Worm (Caenorhabditis elegans): ENCODE results near the gene D1053.3.
A peak's percentile ranks its signal among the peaks of the same experiment; 100 is the strongest.

The D1053.3 gene

ce11 chrX:11727761-11728160, 9.2 kb downstream of the D1053.3 start, which contains the start of the genes gst-42 and D1053.2:
gst-42 (minus strand) TSS chrX:11727936.
D1053.2 (plus strand) TSS chrX:11728151.
- TF ChIP-seq W03F9.2 (tag; optimal IDR thresholded peaks at IDR 0.05), result peak; percentile 20
- no peak for TF ChIP-seq him-1 (tag; optimal IDR thresholded peaks at IDR 0.05)

- TF ChIP-seq dao-5 (tag; optimal IDR thresholded peaks at IDR 0.05), result no peak
- TF ChIP-seq him-1 (tag; optimal IDR thresholded peaks at IDR 0.05), result no peak
- no peak for TF ChIP-seq W03F9.2 (tag; optimal IDR thresholded peaks at IDR 0.05)
Measured at ce11 chrX:11726450-11726849, 10.5 kb downstream of the D1053.3 start.

ce11 chrX:11725646-11726045, 11.3 kb downstream of the D1053.3 start:
- TF ChIP-seq W03F9.2 (tag; optimal IDR thresholded peaks at IDR 0.05), result no peak
- no peak for TF ChIP-seq him-1 (tag; optimal IDR thresholded peaks at IDR 0.05)
- no peak for TF ChIP-seq dao-5 (tag; optimal IDR thresholded peaks at IDR 0.05)

- TF ChIP-seq dao-5 (tag; optimal IDR thresholded peaks at IDR 0.05) (no peak), W03F9.2 (tag; optimal IDR thresholded peaks at IDR 0.05) (no peak), him-1 (tag; optimal IDR thresholded peaks at IDR 0.05) (no peak)
Measured at ce11 chrX:11723781-11724201, 13.2 kb downstream of the D1053.3 start, which contains the start of gene D1053.4. D1053.4 (minus strand) TSS chrX:11723800.

ce11 chrX:11720058-11720457, 16.9 kb downstream of the D1053.3 start:
- TF ChIP-seq him-1 (tag; optimal IDR thresholded peaks at IDR 0.05) (no peak), W03F9.2 (tag; optimal IDR thresholded peaks at IDR 0.05) (no peak), dao-5 (tag; optimal IDR thresholded peaks at IDR 0.05) (no peak)

- TF ChIP-seq him-1 (tag; optimal IDR thresholded peaks at IDR 0.05) (no peak), dao-5 (tag; optimal IDR thresholded peaks at IDR 0.05) (no peak), W03F9.2 (tag; optimal IDR thresholded peaks at IDR 0.05) (no peak)
Measured at ce11 chrX:11718751-11719150, 18.2 kb downstream of the D1053.3 start.

- TF ChIP-seq W03F9.2 (tag; optimal IDR thresholded peaks at IDR 0.05) (no peak), him-1 (tag; optimal IDR thresholded peaks at IDR 0.05) (no peak), dao-5 (tag; optimal IDR thresholded peaks at IDR 0.05) (no peak)
Measured at ce11 chrX:11716463-11716960, 20.4 kb downstream of the D1053.3 start, which contains the start of gene C44C10.9. C44C10.9 (minus strand) TSS chrX:11716513.

- no peak for TF ChIP-seq dao-5 (tag; optimal IDR thresholded peaks at IDR 0.05)
- TF ChIP-seq him-1 (tag; optimal IDR thresholded peaks at IDR 0.05), result no peak
- TF ChIP-seq W03F9.2 (tag; optimal IDR thresholded peaks at IDR 0.05), result no peak
Measured at ce11 chrX:11712230-11712853, 24.6 kb downstream of the D1053.3 start, which contains the start of gene col-180. col-180 (minus strand) TSS chrX:11712280.

ce11 chrX:11711437-11712080, 25.4 kb downstream of the D1053.3 start:
- no peak for TF ChIP-seq W03F9.2 (tag; optimal IDR thresholded peaks at IDR 0.05)
- no peak for TF ChIP-seq dao-5 (tag; optimal IDR thresholded peaks at IDR 0.05)
- TF ChIP-seq him-1 (tag; optimal IDR thresholded peaks at IDR 0.05), result no peak

ce11 chrX:11710229-11710628, 26.7 kb downstream of the D1053.3 start, which contains the start of gene C44C10.11:
C44C10.11 (minus strand) TSS chrX:11710343.
- TF ChIP-seq him-1 (tag; optimal IDR thresholded peaks at IDR 0.05), result no peak
- peak; percentile 16 for TF ChIP-seq W03F9.2 (tag; optimal IDR thresholded peaks at IDR 0.05)
- TF ChIP-seq dao-5 (tag; optimal IDR thresholded peaks at IDR 0.05), result no peak

ce11 chrX:11702236-11702635, 34.7 kb downstream of the D1053.3 start, which contains the start of gene C44C10.3:
C44C10.3 (plus strand) TSS chrX:11702536.
- TF ChIP-seq W03F9.2 (tag; optimal IDR thresholded peaks at IDR 0.05) (no peak), dao-5 (tag; optimal IDR thresholded peaks at IDR 0.05) (no peak), him-1 (tag; optimal IDR thresholded peaks at IDR 0.05) (no peak)

- TF ChIP-seq W03F9.2 (tag; optimal IDR thresholded peaks at IDR 0.05) (no peak), dao-5 (tag; optimal IDR thresholded peaks at IDR 0.05) (no peak), him-1 (tag; optimal IDR thresholded peaks at IDR 0.05) (no peak)
Measured at ce11 chrX:11700263-11700662, 36.7 kb downstream of the D1053.3 start, which contains the start of gene C44C10.15. C44C10.15 (minus strand) TSS chrX:11700363.

ce11 chrX:11696696-11697095, 40.3 kb downstream of the D1053.3 start, which contains the start of gene C44C10.12:
C44C10.12 (plus strand) TSS chrX:11696996.
- TF ChIP-seq dao-5 (tag; optimal IDR thresholded peaks at IDR 0.05) (no peak), W03F9.2 (tag; optimal IDR thresholded peaks at IDR 0.05) (no peak), him-1 (tag; optimal IDR thresholded peaks at IDR 0.05) (no peak)

- no peak for TF ChIP-seq W03F9.2 (tag; optimal IDR thresholded peaks at IDR 0.05)
- TF ChIP-seq him-1 (tag; optimal IDR thresholded peaks at IDR 0.05), result no peak
- no peak for TF ChIP-seq dao-5 (tag; optimal IDR thresholded peaks at IDR 0.05)
Measured at ce11 chrX:11693092-11693491, 43.9 kb downstream of the D1053.3 start, which contains the start of gene smcl-1. smcl-1 (plus strand) TSS chrX:11693464.
